Worm (Caenorhabditis elegans): ENCODE results near the gene tag-18.

tag-18 gene

DNA sequence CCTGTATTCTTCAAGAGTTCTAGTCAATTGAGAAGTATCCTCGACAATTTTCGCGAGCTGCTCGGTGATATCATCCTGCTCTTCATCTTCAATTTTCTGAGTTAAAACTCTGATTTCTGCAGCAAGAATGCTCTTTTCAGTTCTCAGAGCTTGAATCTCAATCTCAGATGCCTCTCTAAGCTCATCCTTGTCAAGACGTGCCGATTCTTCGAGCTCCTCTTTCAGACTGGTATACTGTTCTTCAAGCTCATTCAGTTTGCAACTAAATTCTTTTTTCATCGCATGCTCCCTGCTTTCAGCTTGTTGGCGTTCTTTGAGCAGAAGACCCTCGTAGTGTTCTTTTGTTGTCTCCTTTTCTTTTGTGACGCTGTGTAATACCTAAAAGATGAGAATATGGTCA, 47.4 kb downstream of the tag-18 start:
- TF ChIP-seq unc-62 (GFP tag; optimal IDR thresholded peaks at IDR 0.05) = no peak

- no peak for TF ChIP-seq unc-62 (GFP tag; optimal IDR thresholded peaks at IDR 0.05)
These were observed 50.8 kb downstream of the tag-18 start for ce11 chrX:3683060-3683459.
